Fruit fly (Drosophila melanogaster): Measurements from ENCODE around the gene Gr23a.
A peak's percentile ranks its signal among the peaks of the same experiment; 100 is the strongest.

Gene Gr23a

DNA sequence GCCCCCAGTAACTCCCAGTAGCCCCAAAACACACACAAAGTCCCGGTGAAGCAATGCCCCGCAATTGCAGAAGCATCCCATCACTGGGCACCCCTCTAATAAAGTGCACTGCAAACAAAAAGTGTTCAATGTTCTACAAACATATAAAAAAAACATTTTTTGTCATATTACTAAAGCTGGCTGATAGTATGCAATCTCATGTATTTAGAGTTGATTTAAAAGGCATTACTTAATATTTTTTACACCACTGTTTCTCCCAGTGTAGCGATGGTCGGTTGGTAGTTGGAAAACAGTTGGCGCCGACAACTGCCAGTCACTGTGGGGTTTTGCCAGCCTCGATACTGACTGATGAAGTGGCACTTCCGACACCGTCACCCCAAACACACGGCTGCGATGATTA is 50.7 kb downstream of the Gr23a start (continued):
- TF ChIP-seq CG8765 (GFP tag; IDR thresholded peaks at IDR 0.05), result no peak
- TF ChIP-seq insv (GFP tag; optimal IDR thresholded peaks at IDR 0.05), result no peak
- TF ChIP-seq CG8924 (tag; optimal IDR thresholded peaks at IDR 0.05), result no peak
- no peak for TF ChIP-seq TFAM (GFP tag; optimal IDR thresholded peaks at IDR 0.05)
- TF ChIP-seq trem (tag; optimal IDR thresholded peaks at IDR 0.05), result no peak
- TF ChIP-seq CG4617 (GFP tag; optimal IDR thresholded peaks at IDR 0.05; ENCODE audit: borderline replicate concordance), result no peak
- peak; percentile 41 for TF ChIP-seq Ptx1 (GFP tag; IDR thresholded peaks at IDR 0.05)
- TF ChIP-seq NC2β (GFP tag; optimal IDR thresholded peaks at IDR 0.05), result no peak
- TF ChIP-seq CG16813 (GFP tag; IDR thresholded peaks at IDR 0.05; ENCODE audit: partially characterized antibody), result no peak
- TF ChIP-seq Nf-YA (GFP tag; IDR thresholded peaks at IDR 0.05), result no peak
- TF ChIP-seq ems (GFP tag; optimal IDR thresholded peaks at IDR 0.05), result no peak
- TF ChIP-seq CG14710 (tag; optimal IDR thresholded peaks at IDR 0.05), result no peak
- no peak for TF ChIP-seq sug (tag; optimal IDR thresholded peaks at IDR 0.05)
- no peak for TF ChIP-seq fu2 (GFP tag; optimal IDR thresholded peaks at IDR 0.05)
- no peak for TF ChIP-seq CG30431 (GFP tag; optimal IDR thresholded peaks at IDR 0.05)
- TF ChIP-seq CG32767 (GFP tag; IDR thresholded peaks at IDR 0.05), result no peak
- TF ChIP-seq CG8478 (optimal IDR thresholded peaks at IDR 0.05), result no peak
- TF ChIP-seq CG4328 (GFP tag; optimal IDR thresholded peaks at IDR 0.05), result no peak
- peak; percentile 6 for TF ChIP-seq CG10209 (GFP tag; optimal IDR thresholded peaks at IDR 0.05)
- no peak for TF ChIP-seq CG13296 (GFP tag; optimal IDR thresholded peaks at IDR 0.05)
- TF ChIP-seq CG15514 (GFP tag; optimal IDR thresholded peaks at IDR 0.05), result peak; percentile 10
- TF ChIP-seq Meics (GFP tag; optimal IDR thresholded peaks at IDR 0.05), result peak; percentile 35
- peak; percentile 37; the same call in 1 of the 3 replicates for TF ChIP-seq Aef1 (GFP tag; IDR thresholded peaks at IDR 0.05)
- no peak for TF ChIP-seq CG31441 (GFP tag; IDR thresholded peaks at IDR 0.05)
- peak; percentile 33 for TF ChIP-seq CG1603 (tag; optimal IDR thresholded peaks at IDR 0.05)
- TF ChIP-seq row (GFP tag; IDR thresholded peaks at IDR 0.05), result peak; percentile 54; the same call in 1 of the 3 replicates
- no peak for TF ChIP-seq CG3995 (GFP tag; optimal IDR thresholded peaks at IDR 0.05)
- no peak for TF ChIP-seq corto (GFP tag; optimal IDR thresholded peaks at IDR 0.05)
- TF ChIP-seq CG11504 (tag; optimal IDR thresholded peaks at IDR 0.05), result peak; percentile 50
- TF ChIP-seq CG30020 (tag; optimal IDR thresholded peaks at IDR 0.05), result no peak
- no peak for TF ChIP-seq CG14860 (GFP tag; IDR thresholded peaks at IDR 0.05; ENCODE audit: partially characterized antibody)
- TF ChIP-seq tin (GFP tag; optimal IDR thresholded peaks at IDR 0.05), result no peak
- TF ChIP-seq Gsc (GFP tag; IDR thresholded peaks at IDR 0.05), result no peak
- no peak for TF ChIP-seq NFAT (GFP tag; IDR thresholded peaks at IDR 0.05)
- TF ChIP-seq CG5245 (GFP tag; optimal IDR thresholded peaks at IDR 0.05), result no peak
- peak; percentile 5 for TF ChIP-seq NfI (GFP tag; optimal IDR thresholded peaks at IDR 0.05)
- no peak for TF ChIP-seq oc (tag; optimal IDR thresholded peaks at IDR 0.05)
- no peak for TF ChIP-seq Kr (GFP tag; optimal IDR thresholded peaks at IDR 0.05)
- TF ChIP-seq bcd (GFP tag; optimal IDR thresholded peaks at IDR 0.05), result no peak
- no peak for TF ChIP-seq psq (GFP tag; optimal IDR thresholded peaks at IDR 0.05)
- no peak for TF ChIP-seq CG17912 (GFP tag; optimal IDR thresholded peaks at IDR 0.05)
- TF ChIP-seq CG2889 (GFP tag; IDR thresholded peaks at IDR 0.05), result no peak
- no peak for TF ChIP-seq CG2875 (GFP tag; optimal IDR thresholded peaks at IDR 0.05)
- TF ChIP-seq CG2678 (tag; optimal IDR thresholded peaks at IDR 0.05), result peak; percentile 29
- TF ChIP-seq hbn (GFP tag; IDR thresholded peaks at IDR 0.05; ENCODE audit: partially characterized antibody), result no peak
- no peak for TF ChIP-seq CG8290 (GFP tag; optimal IDR thresholded peaks at IDR 0.05)
- peak in 1 of 2 experiments; percentile 1 for TF ChIP-seq CG8290 (tag; optimal IDR thresholded peaks at IDR 0.05)
- no peak for TF ChIP-seq Opbp (GFP tag; IDR thresholded peaks at IDR 0.05; ENCODE audit: partially characterized antibody)
- TF ChIP-seq ab (GFP tag; optimal IDR thresholded peaks at IDR 0.05), result no peak
- no peak for TF ChIP-seq Abd-B (GFP tag; optimal IDR thresholded peaks at IDR 0.05)
- TF ChIP-seq CG14441 (GFP tag; IDR thresholded peaks at IDR 0.05), result 0 out of 2 replicates have a peak, but pooled peaks have one; percentile 33
- TF ChIP-seq disco-r (GFP tag; optimal IDR thresholded peaks at IDR 0.05), result no peak

Measured in whole organism, embryonic.